Fruit fly (Drosophila melanogaster): ENCODE results near the gene pst.
A peak's percentile ranks its signal among the peaks of the same experiment; 100 is the strongest.

Gene pst

dm6 chr3L:7370231-7370882, 10.3 kb upstream of the pst start (continued):
- no peak for TF ChIP-seq Asciz (GFP tag; optimal IDR thresholded peaks at IDR 0.05)
- no peak for TF ChIP-seq Myb (GFP tag; optimal IDR thresholded peaks at IDR 0.05)
- peak; percentile 64 for TF ChIP-seq scrt (GFP tag; optimal IDR thresholded peaks at IDR 0.05)
- TF ChIP-seq dm (GFP tag; optimal IDR thresholded peaks at IDR 0.05): peak; percentile 81
- no peak for TF ChIP-seq Atf6 (GFP tag; IDR thresholded peaks at IDR 0.05)
- peak; percentile 42 for TF ChIP-seq CG15514 (GFP tag; optimal IDR thresholded peaks at IDR 0.05)
- TF ChIP-seq HmgD (GFP tag; optimal IDR thresholded peaks at IDR 0.05): no peak
- TF ChIP-seq CG1832 (GFP tag; optimal IDR thresholded peaks at IDR 0.05): peak; percentile 58
- no peak for TF ChIP-seq wdn (GFP tag; IDR thresholded peaks at IDR 0.05)
- TF ChIP-seq twi (tag; optimal IDR thresholded peaks at IDR 0.05): peak; percentile 71
- no peak for TF ChIP-seq oc (tag; optimal IDR thresholded peaks at IDR 0.05)
- no peak for TF ChIP-seq fd64A (GFP tag; optimal IDR thresholded peaks at IDR 0.05)
- no peak for TF ChIP-seq dysf (GFP tag; IDR thresholded peaks at IDR 0.05)
- TF ChIP-seq CG32767 (GFP tag; IDR thresholded peaks at IDR 0.05): 0 out of 2 replicates have a peak, but pooled peaks have one; percentile 16
- no peak for TF ChIP-seq CG6765 (GFP tag; optimal IDR thresholded peaks at IDR 0.05)
- TF ChIP-seq Ets97D (GFP tag; optimal IDR thresholded peaks at IDR 0.05): no peak
- no peak for TF ChIP-seq CG3726 (GFP tag; IDR thresholded peaks at IDR 0.05)
- no peak for TF ChIP-seq CG8281 (tag; optimal IDR thresholded peaks at IDR 0.05)
- no peak for TF ChIP-seq CG4404 (GFP tag; IDR thresholded peaks at IDR 0.05)
- TF ChIP-seq Hr51 (GFP tag; optimal IDR thresholded peaks at IDR 0.05): no peak
- no peak for TF ChIP-seq CoRest (tag; optimal IDR thresholded peaks at IDR 0.05)
- TF ChIP-seq CG6854 (GFP tag; optimal IDR thresholded peaks at IDR 0.05): no peak
- peak; percentile 1 for TF ChIP-seq sug (tag; optimal IDR thresholded peaks at IDR 0.05)
- no peak for TF ChIP-seq ham (GFP tag; IDR thresholded peaks at IDR 0.05)
- no peak for TF ChIP-seq zen2 (GFP tag; IDR thresholded peaks at IDR 0.05; ENCODE audit: partially characterized antibody)
- no peak for TF ChIP-seq HmgZ (tag; optimal IDR thresholded peaks at IDR 0.05)
- TF ChIP-seq nerfin-1 (tag; optimal IDR thresholded peaks at IDR 0.05): peak; percentile 93
- TF ChIP-seq CG1529 (GFP tag; optimal IDR thresholded peaks at IDR 0.05): no peak
- TF ChIP-seq Dek (tag; optimal IDR thresholded peaks at IDR 0.05): no peak
- no peak for TF ChIP-seq eve (GFP tag; optimal IDR thresholded peaks at IDR 0.05)
- no peak for TF ChIP-seq Fer2 (tag; optimal IDR thresholded peaks at IDR 0.05)
- no peak for TF ChIP-seq dimm (GFP tag; IDR thresholded peaks at IDR 0.05)
- no peak for TF ChIP-seq Six4 (GFP tag; optimal IDR thresholded peaks at IDR 0.05)
- no peak for TF ChIP-seq CG16863 (GFP tag; optimal IDR thresholded peaks at IDR 0.05)
- peak; percentile 93 for TF ChIP-seq YL-1 (GFP tag; optimal IDR thresholded peaks at IDR 0.05)
- no peak for TF ChIP-seq cas (GFP tag; IDR thresholded peaks at IDR 0.05)
- no peak for TF ChIP-seq jigr1 (GFP tag; IDR thresholded peaks at IDR 0.05)
- TF ChIP-seq HLH54F (GFP tag; optimal IDR thresholded peaks at IDR 0.05): no peak
- TF ChIP-seq gem (tag; optimal IDR thresholded peaks at IDR 0.05): no peak
- TF ChIP-seq ap (GFP tag; IDR thresholded peaks at IDR 0.05): no peak
- TF ChIP-seq grau (tag; optimal IDR thresholded peaks at IDR 0.05): no peak
- TF ChIP-seq CG15479 (GFP tag; optimal IDR thresholded peaks at IDR 0.05): peak; percentile 43
- TF ChIP-seq CG34376 (GFP tag; optimal IDR thresholded peaks at IDR 0.05): peak; percentile 7
- no peak for TF ChIP-seq sens-2 (GFP tag; IDR thresholded peaks at IDR 0.05)
- no peak for TF ChIP-seq Hand (GFP tag; optimal IDR thresholded peaks at IDR 0.05)
- no peak for TF ChIP-seq Neu2 (GFP tag; optimal IDR thresholded peaks at IDR 0.05; ENCODE audit: borderline replicate concordance)
- peak; percentile 21; the same call in 1 of the 2 replicates for TF ChIP-seq CG13287 (GFP tag; IDR thresholded peaks at IDR 0.05; ENCODE audit: partially characterized antibody)
- TF ChIP-seq tna (GFP tag; IDR thresholded peaks at IDR 0.05; ENCODE audit: partially characterized antibody): no peak; the same call in 1 of the 2 replicates
- no peak for TF ChIP-seq al (GFP tag; IDR thresholded peaks at IDR 0.05)
- TF ChIP-seq Meics (GFP tag; optimal IDR thresholded peaks at IDR 0.05): no peak

Data from whole organism, embryonic.